Worm (Caenorhabditis elegans) whole organism, L1 larva: ENCODE measurements around the gene R10E12.2.

Experiments used
- egl-13 ChIP-seq: sonication (generic microtip); optimal IDR thresholded peaks from 2 replicates; lab custom pipeline; 2016; ENCODE audit warnings: missing genotype, missing genetic modification reagents, missing genetic modification characterization, missing compliant biosample characterization
- ets-5 ChIP-seq: fragments of 200-800 bp; sonication (Bioruptor generic); IDR thresholded peaks from 2 replicates; pipeline ENCODE4 v1.3.6; 2022; ENCODE audit warnings: missing genetic modification characterization, missing compliant biosample characterization
- lin-13 ChIP-seq: fragments of 150-350 bp; optimal IDR thresholded peaks from 2 replicates; lab custom pipeline; 2014; ENCODE audit warnings: missing biosample characterization, missing genetic modification reagents, missing genetic modification characterization
- nhr-77 ChIP-seq: fragments of 150-350 bp; optimal IDR thresholded peaks from 2 replicates; lab custom pipeline; 2014; ENCODE audit warnings: missing biosample characterization, missing genetic modification characterization
- unc-62 ChIP-seq: fragments of 150-350 bp; optimal IDR thresholded peaks from 2 replicates; lab custom pipeline; 2014; ENCODE audit warnings: missing biosample characterization, missing genetic modification reagents, missing genetic modification characterization

DNA sequence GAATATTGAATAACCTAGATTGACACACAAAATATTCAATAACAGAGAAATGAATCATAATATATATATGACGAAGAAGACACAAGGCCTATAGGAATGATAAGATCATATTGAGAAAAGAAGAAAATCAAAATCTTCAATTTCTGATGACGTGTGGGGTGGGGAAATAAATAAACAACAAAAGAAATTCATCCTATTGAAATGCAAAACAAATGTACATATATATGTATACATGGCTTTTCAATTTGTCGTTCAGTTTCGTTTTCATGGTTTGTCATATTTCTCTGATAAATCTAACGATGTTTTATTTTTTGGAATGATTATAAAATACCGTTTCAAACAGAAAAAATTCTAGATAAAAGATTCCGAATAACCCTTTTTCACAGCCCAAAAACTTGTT lies 47.0 kb downstream of the R10E12.2 start, which contains the start of gene ttr-3:
- TF ChIP-seq ets-5 (GFP tag; lab: Robert Waterston, UW), result no peak
- no peak for TF ChIP-seq lin-13 (GFP tag; lab: Kevin White, UChicago)
- TF ChIP-seq unc-62 (GFP tag; lab: Kevin White, UChicago), result no peak
- no peak for TF ChIP-seq nhr-77 (tag; lab: Kevin White, UChicago)
- no peak for TF ChIP-seq egl-13 (tag; lab: Kevin White, UChicago)
